Fruit fly (Drosophila melanogaster) whole organism, pupa: ENCODE data around the gene CG10026.

Experiments
- CG12605 ChIP-seq: fragments of 200-800 bp; sonication (Bioruptor generic); IDR thresholded peaks from 2 replicates; pipeline ENCODE4 v1.3.6; 2022; ENCODE audit warnings: missing biosample characterization, missing genetic modification characterization
- CG13204 ChIP-seq: fragments of 200-800 bp; sonication (Bioruptor generic); optimal IDR thresholded peaks from 2 replicates; lab custom pipeline; 2018; ENCODE audit warnings: missing biosample characterization, mild to moderate bottlenecking, missing genetic modification characterization, moderate library complexity
- CG15710 ChIP-seq: fragments of 200-800 bp; sonication (Bioruptor generic); optimal IDR thresholded peaks from 2 replicates; lab custom pipeline; 2018; ENCODE audit warnings: missing biosample characterization, mild to moderate bottlenecking, missing genetic modification characterization, moderate library complexity
- CG17806 ChIP-seq: fragments of 200-800 bp; sonication (Bioruptor generic); optimal IDR thresholded peaks from 2 replicates; lab custom pipeline; 2018; ENCODE audit warnings: missing biosample characterization, mild to moderate bottlenecking, missing genetic modification characterization, moderate library complexity
- CG34367 ChIP-seq: fragments of 200-800 bp; sonication (Bioruptor generic); optimal IDR thresholded peaks from 2 replicates; lab custom pipeline; 2018; ENCODE audit warnings: missing biosample characterization, mild to moderate bottlenecking, missing genetic modification characterization
- CG4496 ChIP-seq: fragments of 200-800 bp; sonication (Bioruptor generic); IDR thresholded peaks from 3 replicates; pipeline ENCODE4 v1.3.6; 2022; ENCODE audit warnings: missing biosample characterization, missing genetic modification characterization
- CG8159 ChIP-seq: fragments of 200-800 bp; sonication (Bioruptor generic); optimal IDR thresholded peaks from 3 replicates; lab custom pipeline; 2018; ENCODE audit warnings: missing biosample characterization, mild to moderate bottlenecking, missing genetic modification characterization, moderate library complexity
- CG8301 ChIP-seq: fragments of 200-800 bp; sonication (Bioruptor generic); optimal IDR thresholded peaks from 2 replicates; lab custom pipeline; 2018; ENCODE audit warnings: missing biosample characterization, mild to moderate bottlenecking, missing genetic modification characterization
- CG9948 ChIP-seq: fragments of 200-800 bp; sonication (Bioruptor generic); optimal IDR thresholded peaks from 2 replicates; lab custom pipeline; 2018; ENCODE audit warnings: missing biosample characterization, mild to moderate bottlenecking, missing genetic modification characterization, moderate library complexity
- D1 ChIP-seq: fragments of 200-800 bp; sonication (Bioruptor generic); optimal IDR thresholded peaks from 2 replicates; lab custom pipeline; 2018; ENCODE audit warnings: missing biosample characterization, mild to moderate bottlenecking, missing genetic modification characterization, moderate library complexity
- EcR ChIP-seq: fragments of 200-800 bp; sonication (Bioruptor generic); optimal IDR thresholded peaks from 3 replicates; lab custom pipeline; 2019; ENCODE audit warnings: missing biosample characterization, missing genetic modification characterization, mild to moderate bottlenecking, moderate library complexity, missing genetic modification reagents
- Pif1A ChIP-seq: fragments of 200-800 bp; sonication (Bioruptor generic); optimal IDR thresholded peaks from 3 replicates; lab custom pipeline; 2016; ENCODE audit warnings: missing biosample characterization, missing genetic modification characterization
- Pif1B ChIP-seq: fragments of 200-800 bp; sonication (Bioruptor generic); optimal IDR thresholded peaks from 3 replicates; lab custom pipeline; 2016; ENCODE audit warnings: missing biosample characterization, missing genetic modification characterization
- fd96Ca ChIP-seq: fragments of 200-800 bp; sonication (Bioruptor generic); IDR thresholded peaks from 3 replicates; pipeline ENCODE4 v1.3.6; 2022; ENCODE audit warnings: missing biosample characterization, missing genetic modification characterization

DNA sequence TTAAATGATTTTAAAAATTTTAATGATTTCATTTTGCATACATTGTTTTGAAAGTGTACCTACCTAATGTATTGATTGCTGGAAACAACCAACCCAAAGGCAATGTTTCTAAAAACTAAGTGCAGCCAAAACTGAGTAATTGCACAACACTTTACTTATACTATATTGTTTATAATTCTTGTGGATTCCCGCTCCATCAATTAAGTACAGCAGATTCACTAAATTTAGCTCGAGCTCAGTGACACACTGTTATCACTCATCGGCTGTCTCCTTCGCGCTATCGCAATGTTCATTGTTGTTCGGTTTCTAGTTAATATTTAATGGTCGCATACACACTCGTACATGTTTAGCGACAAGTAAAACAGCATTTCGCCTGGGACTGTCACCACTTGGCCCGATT, 1.7 kb downstream of the CG10026 start:
- TF ChIP-seq EcR = no peak
- no peak for TF ChIP-seq Pif1A
- TF ChIP-seq CG8301 (tag; lab: Kevin White, UChicago) = no peak
- no peak for TF ChIP-seq D1 (tag; lab: Kevin White, UChicago)
- no peak for TF ChIP-seq CG9948 (tag; lab: Kevin White, UChicago)
- TF ChIP-seq CG8159 (tag; lab: Kevin White, UChicago) = no peak
- no peak for TF ChIP-seq CG4496
- no peak for TF ChIP-seq CG17806 (tag; lab: Kevin White, UChicago)
- TF ChIP-seq CG34367 (tag; lab: Kevin White, UChicago) = no peak
- TF ChIP-seq CG15710 (tag; lab: Kevin White, UChicago) = no peak
- TF ChIP-seq CG12605 (GFP tag; lab: Robert Waterston, UW) = no peak
- TF ChIP-seq Pif1B (GFP tag; lab: Kevin White, UChicago) = no peak
- TF ChIP-seq fd96Ca (GFP tag; lab: Robert Waterston, UW) = no peak
- no peak for TF ChIP-seq CG13204
